Worm (Caenorhabditis elegans): Measurements from ENCODE around the gene trpp-12.

trpp-12 gene

ce11 chrX:2427404-2427803, 17.9 kb downstream of the trpp-12 start, which contains the start of gene gcy-31:
gcy-31 (minus strand) TSS chrX:2427504.
- TF ChIP-seq pha-4 (tag; optimal IDR thresholded peaks at IDR 0.05), result no peak
- TF ChIP-seq unc-39 (tag; optimal IDR thresholded peaks at IDR 0.05), result no peak
- no peak for TF ChIP-seq elt-3 (tag; optimal IDR thresholded peaks at IDR 0.05)
- TF ChIP-seq lsy-2 (tag; optimal IDR thresholded peaks at IDR 0.05), result no peak

ce11 chrX:2430317-2430716, 20.8 kb downstream of the trpp-12 start:
- no peak for TF ChIP-seq blmp-1 (tag; optimal IDR thresholded peaks at IDR 0.05)
- TF ChIP-seq ceh-83 (GFP tag; optimal IDR thresholded peaks at IDR 0.05), result no peak
- no peak for TF ChIP-seq lin-32 (GFP tag; optimal IDR thresholded peaks at IDR 0.05)
- TF ChIP-seq ceh-39 (tag; optimal IDR thresholded peaks at IDR 0.05), result no peak
- TF ChIP-seq mab-5 (tag; optimal IDR thresholded peaks at IDR 0.05), result no peak
- no peak for TF ChIP-seq pha-4 (tag; optimal IDR thresholded peaks at IDR 0.05)
- TF ChIP-seq bed-3 (GFP tag; optimal IDR thresholded peaks at IDR 0.05), result no peak
- no peak for TF ChIP-seq sptf-1 (tag; optimal IDR thresholded peaks at IDR 0.05)
- no peak for TF ChIP-seq unc-62 (GFP tag; optimal IDR thresholded peaks at IDR 0.05)

- TF ChIP-seq flh-1 (GFP tag; optimal IDR thresholded peaks at IDR 0.05) (no peak), drap-1 (GFP tag; optimal IDR thresholded peaks at IDR 0.05) (peak; percentile 2), lin-13 (tag; optimal IDR thresholded peaks at IDR 0.05) (no peak), sptf-1 (tag; optimal IDR thresholded peaks at IDR 0.05) (peak; percentile 22), unc-62 (GFP tag; optimal IDR thresholded peaks at IDR 0.05) (peak; percentile 58), lin-32 (GFP tag; optimal IDR thresholded peaks at IDR 0.05) (no peak), zip-8 (tag; optimal IDR thresholded peaks at IDR 0.05) (no peak), unc-39 (tag; optimal IDR thresholded peaks at IDR 0.05) (no peak), elt-1 (tag; optimal IDR thresholded peaks at IDR 0.05; ENCODE audit: borderline replicate concordance, insufficient read depth) (no peak), ceh-83 (GFP tag; optimal IDR thresholded peaks at IDR 0.05) (no peak), ztf-11 (tag; optimal IDR thresholded peaks at IDR 0.05) (no peak), nhr-237 (tag; optimal IDR thresholded peaks at IDR 0.05) (no peak), lsy-2 (tag; optimal IDR thresholded peaks at IDR 0.05) (peak; percentile 43), hlh-1 (tag; optimal IDR thresholded peaks at IDR 0.05) (peak; percentile 84), mep-1 (tag; optimal IDR thresholded peaks at IDR 0.05) (peak; percentile 40), nhr-2 (tag; optimal IDR thresholded peaks at IDR 0.05) (no peak), snpc-4 (tag; optimal IDR thresholded peaks at IDR 0.05) (no peak), sem-2 (GFP tag; optimal IDR thresholded peaks at IDR 0.05) (no peak), ham-2 (GFP tag; optimal IDR thresholded peaks at IDR 0.05) (peak; percentile 95), ceh-39 (tag; optimal IDR thresholded peaks at IDR 0.05) (peak; percentile 74), blmp-1 (tag; optimal IDR thresholded peaks at IDR 0.05) (no peak), unc-120 (tag; optimal IDR thresholded peaks at IDR 0.05; ENCODE audit: poor library complexity, severe bottlenecking) (peak; percentile 80), cnd-1 (tag; optimal IDR thresholded peaks at IDR 0.05) (peak; percentile 51), nhr-12 (tag; optimal IDR thresholded peaks at IDR 0.05) (no peak), ces-1 (GFP tag; optimal IDR thresholded peaks at IDR 0.05) (no peak), elt-3 (tag; optimal IDR thresholded peaks at IDR 0.05) (no peak), nhr-28 (tag; optimal IDR thresholded peaks at IDR 0.05) (no peak), ceh-43 (GFP tag; optimal IDR thresholded peaks at IDR 0.05) (no peak), bed-3 (GFP tag; optimal IDR thresholded peaks at IDR 0.05) (no peak), M03D4.4 (tag; optimal IDR thresholded peaks at IDR 0.05) (peak; percentile 64), mab-5 (tag; optimal IDR thresholded peaks at IDR 0.05) (no peak), nhr-76 (tag; optimal IDR thresholded peaks at IDR 0.05) (no peak), pha-4 (tag; optimal IDR thresholded peaks at IDR 0.05) (peak; percentile 49), tbx-8 (GFP tag; optimal IDR thresholded peaks at IDR 0.05) (no peak), mls-2 (tag; optimal IDR thresholded peaks at IDR 0.05) (peak; percentile 48)
Measured at ce11 chrX:2432459-2432858, 23.0 kb downstream of the trpp-12 start.

ce11 chrX:2433805-2434204, 24.3 kb downstream of the trpp-12 start:
- TF ChIP-seq ham-2 (GFP tag; optimal IDR thresholded peaks at IDR 0.05) (peak; percentile 4), unc-39 (tag; optimal IDR thresholded peaks at IDR 0.05) (no peak)

All from whole organism, mixed stage, embryonic.